Worm (Caenorhabditis elegans) whole organism, early embryonic: ENCODE data around the gene F14F9.4.

Experiments used
- B0310.2 ChIP-seq: sonication (generic microtip); optimal IDR thresholded peaks from 2 replicates; lab custom pipeline; 2016; ENCODE audit warnings: mild to moderate bottlenecking, missing genetic modification characterization, missing compliant biosample characterization
- F13C5.2 ChIP-seq: sonication (generic microtip); optimal IDR thresholded peaks from 2 replicates; lab custom pipeline; 2017; ENCODE audit warnings: mild to moderate bottlenecking, missing genetic modification characterization, inconsistent platforms, missing compliant biosample characterization
- aly-1 ChIP-seq: sonication (generic microtip); optimal IDR thresholded peaks from 2 replicates; lab custom pipeline; 2016; ENCODE audit warnings: missing genetic modification characterization, missing compliant biosample characterization
- ama-1 ChIP-seq: fragments of 150-350 bp; optimal IDR thresholded peaks from 2 replicates; lab custom pipeline; 2014
- ceh-13 ChIP-seq: fragments of 200-800 bp; sonication (Bioruptor generic); optimal IDR thresholded peaks from 2 replicates; lab custom pipeline; 2018; ENCODE audit warnings: mild to moderate bottlenecking, missing genetic modification characterization, missing compliant biosample characterization
- ceh-36 ChIP-seq: sonication (generic microtip); optimal IDR thresholded peaks from 2 replicates; lab custom pipeline; 2016; ENCODE audit warnings: missing genetic modification characterization, inconsistent platforms, missing compliant biosample characterization
- ets-7 ChIP-seq: sonication (generic microtip); optimal IDR thresholded peaks from 2 replicates; lab custom pipeline; 2016; ENCODE audit warnings: missing genotype, missing genetic modification characterization, missing compliant biosample characterization
- flt-1 ChIP-seq: fragments of 200-800 bp; sonication (Bioruptor generic); IDR thresholded peaks from 2 replicates; pipeline ENCODE4 v1.3.6; 2022; ENCODE audit warnings: missing genetic modification characterization, missing compliant biosample characterization
- hmbx-1 ChIP-seq: sonication (generic microtip); optimal IDR thresholded peaks from 2 replicates; lab custom pipeline; 2016; ENCODE audit warnings: mild to moderate bottlenecking, missing genetic modification characterization, missing compliant biosample characterization
- hmg-4 ChIP-seq: fragments of 200-800 bp; sonication (Bioruptor generic); optimal IDR thresholded peaks from 2 replicates; lab custom pipeline; 2018; ENCODE audit warnings: mild to moderate bottlenecking, missing genetic modification characterization, missing compliant biosample characterization
- hnd-1 ChIP-seq: sonication (generic microtip); optimal IDR thresholded peaks from 2 replicates; lab custom pipeline; 2016; ENCODE audit warnings: missing genetic modification characterization, missing compliant biosample characterization
- pes-1 ChIP-seq: fragments of 200-800 bp; sonication (Bioruptor generic); IDR thresholded peaks from 2 replicates; pipeline ENCODE4 v1.3.6; 2022; ENCODE audit warnings: missing genetic modification reagents, missing genetic modification characterization, missing compliant biosample characterization
- scrt-1 ChIP-seq: fragments of 200-800 bp; sonication (Bioruptor generic); IDR thresholded peaks from 2 replicates; pipeline ENCODE4 v1.3.6; 2022; ENCODE audit warnings: missing genetic modification characterization, missing compliant biosample characterization
- sea-1 ChIP-seq: fragments of 200-800 bp; sonication (Bioruptor generic); conservative IDR thresholded peaks from 2 replicates; pipeline ENCODE4 v1.3.6; 2022; ENCODE audit warnings: missing genetic modification characterization, missing compliant biosample characterization
- tbx-11 ChIP-seq: fragments of 200-800 bp; sonication (Bioruptor generic); IDR thresholded peaks from 2 replicates; pipeline ENCODE4 v1.3.6; 2022; ENCODE audit warnings: missing genetic modification characterization, missing compliant biosample characterization
- tbx-37 ChIP-seq: fragments of 200-800 bp; sonication (Bioruptor generic); conservative IDR thresholded peaks from 2 replicates; pipeline ENCODE4 v1.3.6; 2022; ENCODE audit warnings: missing genetic modification reagents, missing genetic modification characterization, missing compliant biosample characterization
- tra-4 ChIP-seq: sonication (generic microtip); optimal IDR thresholded peaks from 2 replicates; lab custom pipeline; 2017; ENCODE audit warnings: missing genetic modification characterization, missing compliant biosample characterization

Gene F14F9.4

DNA sequence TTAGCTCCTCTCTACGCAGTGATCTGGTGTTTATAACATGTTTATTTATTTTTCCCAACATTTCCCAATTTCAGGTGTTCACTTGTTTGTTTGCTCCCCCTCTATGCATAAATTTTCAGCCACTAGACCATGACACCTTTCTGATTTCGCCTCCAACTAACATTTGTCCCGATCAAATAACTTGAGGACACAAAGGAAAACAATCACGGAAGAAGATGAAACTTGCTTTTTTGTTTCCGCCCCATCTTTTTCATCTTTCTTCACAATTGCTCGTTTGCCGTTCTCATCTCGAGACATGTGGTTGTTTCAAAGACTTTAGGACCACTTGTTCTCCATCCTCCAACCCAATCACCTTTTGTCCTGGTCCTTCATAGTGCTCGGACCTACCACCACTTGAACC is 5.7 kb upstream of the F14F9.4 start, which contains the start of gene F14F9.5:
F14F9.5 (plus strand) TSS at position 301 of the 400 bp plus-strand sequence.
- TF ChIP-seq hmg-4 (GFP tag; lab: Kevin White, UChicago) (no peak), ama-1 (lab: Kevin White, UChicago) (no peak), aly-1 (tag; lab: Kevin White, UChicago) (no peak), tbx-11 (GFP tag; lab: Robert Waterston, UW) (no peak), tra-4 (tag; lab: Kevin White, UChicago) (no peak), pes-1 (GFP tag; lab: Robert Waterston, UW) (no peak), scrt-1 (GFP tag; lab: Robert Waterston, UW) (no peak), tbx-37 (no peak), ceh-13 (no peak), flt-1 (GFP tag; lab: Robert Waterston, UW) (no peak), ets-7 (no peak), hmbx-1 (tag; lab: Kevin White, UChicago) (no peak), B0310.2 (no peak), hnd-1 (no peak)

DNA sequence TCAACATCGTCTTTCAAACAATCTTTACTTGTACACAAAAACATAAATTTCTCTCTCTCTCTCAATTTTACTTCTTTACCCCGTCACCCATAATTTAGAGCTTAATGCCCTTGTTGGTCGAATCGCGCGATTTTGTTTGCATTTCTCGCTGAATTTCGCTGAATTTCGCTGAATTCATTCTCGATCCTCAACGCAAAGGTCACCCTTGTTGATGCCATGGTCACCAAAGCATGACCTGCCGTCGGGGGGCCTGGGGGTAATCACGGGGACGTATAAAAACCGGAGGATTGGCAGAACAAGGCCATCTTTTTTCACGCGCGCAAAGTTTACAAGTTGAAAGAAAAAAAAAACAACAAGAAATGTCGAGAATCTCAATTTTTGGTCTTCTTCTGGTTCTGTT is 2.5 kb upstream of the F14F9.4 start, which contains the start of gene F14F9.8:
F14F9.8 (plus strand) TSS at position 301 of the 400 bp plus-strand sequence.
- TF ChIP-seq hnd-1 = no peak
- TF ChIP-seq scrt-1 (GFP tag; lab: Robert Waterston, UW) = no peak
- no peak for TF ChIP-seq ceh-13
- TF ChIP-seq tbx-11 (GFP tag; lab: Robert Waterston, UW) = no peak
- TF ChIP-seq B0310.2 = no peak
- TF ChIP-seq F13C5.2 (tag; lab: Kevin White, UChicago) = no peak

ce11 chrV:5131380-5131779 is 1.2 kb upstream of the F14F9.4 start:
- TF ChIP-seq hmg-4 (GFP tag; lab: Kevin White, UChicago) = no peak
- TF ChIP-seq tra-4 (tag; lab: Kevin White, UChicago) = no peak
- no peak for TF ChIP-seq flt-1 (GFP tag; lab: Robert Waterston, UW)
- TF ChIP-seq tbx-37 = no peak
- no peak for TF ChIP-seq hnd-1
- TF ChIP-seq scrt-1 (GFP tag; lab: Robert Waterston, UW) = no peak
- no peak for TF ChIP-seq pes-1 (GFP tag; lab: Robert Waterston, UW)
- TF ChIP-seq ceh-36 = no peak
- no peak for TF ChIP-seq sea-1 (GFP tag; lab: Robert Waterston, UW)
- no peak for TF ChIP-seq ama-1 (lab: Kevin White, UChicago)
- no peak for TF ChIP-seq ceh-13
- TF ChIP-seq ets-7 = no peak
- no peak for TF ChIP-seq hmbx-1 (tag; lab: Kevin White, UChicago)
- no peak for TF ChIP-seq aly-1 (tag; lab: Kevin White, UChicago)

DNA sequence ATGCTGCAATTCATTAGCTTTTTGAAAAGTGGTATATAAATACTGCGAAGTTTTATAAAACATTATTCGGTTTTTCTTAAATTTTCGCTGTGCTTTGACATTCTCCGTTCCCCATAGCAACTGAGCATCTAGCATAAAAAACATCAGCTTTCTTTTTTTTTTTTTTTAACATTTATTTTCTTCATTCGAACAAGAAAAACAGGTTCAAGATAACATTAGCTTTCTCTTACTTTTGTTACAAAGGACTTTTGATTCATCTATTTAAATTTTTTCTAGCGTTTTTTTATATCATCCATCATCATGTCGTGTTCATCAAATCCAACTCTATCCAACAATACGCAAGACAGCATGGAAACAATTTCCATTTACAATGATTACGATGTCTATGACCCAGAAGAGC is 5.4 kb downstream of the F14F9.4 start, which contains the start of gene F14F9.3:
F14F9.3 (plus strand) TSS at position 301 of the 400 bp plus-strand sequence.
- no peak for TF ChIP-seq tbx-37
- no peak for TF ChIP-seq aly-1 (tag; lab: Kevin White, UChicago)
- no peak for TF ChIP-seq F13C5.2 (tag; lab: Kevin White, UChicago)
- TF ChIP-seq ets-7 = no peak
- TF ChIP-seq pes-1 (GFP tag; lab: Robert Waterston, UW) = no peak
- no peak for TF ChIP-seq ama-1 (lab: Kevin White, UChicago)
- TF ChIP-seq scrt-1 (GFP tag; lab: Robert Waterston, UW) = no peak
- TF ChIP-seq ceh-13 = no peak
- no peak for TF ChIP-seq tbx-11 (GFP tag; lab: Robert Waterston, UW)
- TF ChIP-seq flt-1 (GFP tag; lab: Robert Waterston, UW) = no peak
- no peak for TF ChIP-seq tra-4 (tag; lab: Kevin White, UChicago)
- no peak for TF ChIP-seq hmg-4 (GFP tag; lab: Kevin White, UChicago)
- no peak for TF ChIP-seq hnd-1
- no peak for TF ChIP-seq B0310.2
- no peak for TF ChIP-seq hmbx-1 (tag; lab: Kevin White, UChicago)
- no peak for TF ChIP-seq sea-1 (GFP tag; lab: Robert Waterston, UW)
- TF ChIP-seq ceh-36 = no peak

- TF ChIP-seq hmg-4 (GFP tag; lab: Kevin White, UChicago) (no peak), ets-7 (no peak), tbx-11 (GFP tag; lab: Robert Waterston, UW) (no peak), ceh-13 (no peak), aly-1 (tag; lab: Kevin White, UChicago) (no peak), F13C5.2 (tag; lab: Kevin White, UChicago) (no peak), sea-1 (GFP tag; lab: Robert Waterston, UW) (no peak), pes-1 (GFP tag; lab: Robert Waterston, UW) (no peak), tbx-37 (no peak), ceh-36 (no peak), tra-4 (tag; lab: Kevin White, UChicago) (no peak), hmbx-1 (tag; lab: Kevin White, UChicago) (no peak), B0310.2 (no peak)
Observed at ce11 chrV:5143785-5144184, 11.2 kb downstream of the F14F9.4 start, which contains the start of gene srh-129. TSS of gene srh-129 (minus strand) at chrV:5143885.

- TF ChIP-seq pes-1 (GFP tag; lab: Robert Waterston, UW) (no peak), sea-1 (GFP tag; lab: Robert Waterston, UW) (no peak), scrt-1 (GFP tag; lab: Robert Waterston, UW) (no peak), hmg-4 (GFP tag; lab: Kevin White, UChicago) (no peak), tra-4 (tag; lab: Kevin White, UChicago) (no peak), B0310.2 (no peak), hnd-1 (no peak), aly-1 (tag; lab: Kevin White, UChicago) (no peak), ama-1 (lab: Kevin White, UChicago) (no peak), hmbx-1 (tag; lab: Kevin White, UChicago) (no peak), ceh-13 (no peak), tbx-37 (no peak), ets-7 (no peak), tbx-11 (GFP tag; lab: Robert Waterston, UW) (no peak), ceh-36 (no peak), flt-1 (GFP tag; lab: Robert Waterston, UW) (no peak), F13C5.2 (tag; lab: Kevin White, UChicago) (no peak)
Observed at ce11 chrV:5144541-5144940, 12.0 kb downstream of the F14F9.4 start, which contains the start of gene F14F9.2. TSS of gene F14F9.2 (plus strand) at chrV:5144841.

DNA sequence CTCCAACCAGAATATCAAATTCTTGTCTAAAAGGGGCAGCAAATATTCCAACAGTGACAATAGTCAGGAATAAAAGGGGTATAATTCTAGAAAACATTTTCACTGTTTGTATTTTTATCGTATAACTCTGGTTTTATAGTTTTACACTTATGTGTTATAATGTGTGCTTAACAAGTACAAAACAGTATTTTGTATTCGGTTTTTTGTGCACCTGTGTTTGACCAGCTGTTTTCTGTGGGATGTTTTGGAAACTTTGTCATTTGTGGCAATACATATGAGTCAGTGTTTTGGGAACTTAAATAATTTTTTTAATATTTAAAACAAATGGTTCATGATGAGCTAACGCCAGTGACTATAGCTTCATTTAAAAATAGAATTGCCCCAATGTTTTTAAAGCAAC is 13.9 kb downstream of the F14F9.4 start, which contains the start of gene F14F9.6:
F14F9.6 (minus strand) TSS at position 101 of the 400 bp plus-strand sequence.
- TF ChIP-seq tbx-11 (GFP tag; lab: Robert Waterston, UW) (no peak), aly-1 (tag; lab: Kevin White, UChicago) (no peak), tra-4 (tag; lab: Kevin White, UChicago) (no peak), pes-1 (GFP tag; lab: Robert Waterston, UW) (no peak), hmg-4 (GFP tag; lab: Kevin White, UChicago) (no peak), hmbx-1 (tag; lab: Kevin White, UChicago) (no peak), flt-1 (GFP tag; lab: Robert Waterston, UW) (no peak), ceh-36 (no peak), ama-1 (lab: Kevin White, UChicago) (no peak), B0310.2 (no peak), tbx-37 (no peak), F13C5.2 (tag; lab: Kevin White, UChicago) (no peak), hnd-1 (no peak), ets-7 (no peak), sea-1 (GFP tag; lab: Robert Waterston, UW) (no peak), scrt-1 (GFP tag; lab: Robert Waterston, UW) (no peak)
